Fruit fly (Drosophila melanogaster) whole organism, prepupa: ENCODE results near the gene Pex12.

Experiments used
- CG10631 ChIP-seq: fragments of 200-800 bp; sonication (Bioruptor generic); optimal IDR thresholded peaks from 2 replicates; lab custom pipeline; 2016; ENCODE audit warnings: missing biosample characterization, missing genetic modification characterization
- CG10669 ChIP-seq: fragments of 200-800 bp; sonication (Bioruptor generic); optimal IDR thresholded peaks from 3 replicates; lab custom pipeline; 2018; ENCODE audit warnings: missing biosample characterization, mild to moderate bottlenecking, missing genetic modification characterization, moderate library complexity
- CG11294 ChIP-seq: fragments of 200-800 bp; sonication (Bioruptor generic); IDR thresholded peaks from 2 replicates; pipeline ENCODE4 v1.3.6; 2022; ENCODE audit warnings: missing biosample characterization, missing genetic modification characterization
- CG32006 ChIP-seq: fragments of 200-800 bp; sonication (Bioruptor generic); optimal IDR thresholded peaks from 3 replicates; lab custom pipeline; 2017; ENCODE audit warnings: missing biosample characterization, mild to moderate bottlenecking, missing genetic modification characterization
- CG34406 ChIP-seq: fragments of 200-800 bp; sonication (Bioruptor generic); optimal IDR thresholded peaks from 3 replicates; lab custom pipeline; 2016; ENCODE audit warnings: missing biosample characterization, missing genetic modification characterization
- CG8119 ChIP-seq: fragments of 200-800 bp; sonication (Bioruptor generic); IDR thresholded peaks from 3 replicates; pipeline ENCODE4 v1.3.6; 2022; ENCODE audit warnings: missing biosample characterization, missing genetic modification characterization
- CG9139 ChIP-seq: fragments of 200-800 bp; sonication (Bioruptor generic); optimal IDR thresholded peaks from 3 replicates; lab custom pipeline; 2017; ENCODE audit warnings: missing biosample characterization, mild to moderate bottlenecking, missing genetic modification characterization
- Ets96B ChIP-seq: fragments of 200-800 bp; optimal IDR thresholded peaks from 2 replicates; lab custom pipeline; 2019; ENCODE audit warnings: missing biosample characterization, mild to moderate bottlenecking, missing genetic modification characterization, moderate library complexity
- Met ChIP-seq: fragments of 200-800 bp; sonication (Bioruptor generic); optimal IDR thresholded peaks from 3 replicates; lab custom pipeline; 2016; ENCODE audit warnings: missing biosample characterization, missing genetic modification characterization
- OdsH ChIP-seq: fragments of 200-800 bp; sonication (Bioruptor generic); optimal IDR thresholded peaks from 3 replicates; lab custom pipeline; 2016; ENCODE audit warnings: missing biosample characterization, missing genetic modification characterization
- Smox ChIP-seq: fragments of 200-800 bp; sonication (Bioruptor generic); optimal IDR thresholded peaks from 3 replicates; lab custom pipeline; 2016; ENCODE audit warnings: missing biosample characterization, missing genetic modification characterization
- cyc ChIP-seq: fragments of 200-800 bp; sonication (Bioruptor generic); optimal IDR thresholded peaks from 3 replicates; lab custom pipeline; 2016; ENCODE audit warnings: missing biosample characterization, missing genetic modification characterization
- dsx ChIP-seq: fragments of 200-800 bp; optimal IDR thresholded peaks from 3 replicates; lab custom pipeline; 2019; ENCODE audit warnings: missing biosample characterization, mild to moderate bottlenecking, missing genetic modification characterization, moderate library complexity; ENCODE audit not compliant: poor library complexity, severe bottlenecking
- fkh ChIP-seq: fragments of 200-800 bp; sonication (Bioruptor generic); optimal IDR thresholded peaks from 3 replicates; lab custom pipeline; 2017; ENCODE audit warnings: missing biosample characterization, mild to moderate bottlenecking, missing genetic modification characterization, moderate library complexity
- lz ChIP-seq: fragments of 200-800 bp; sonication (Bioruptor generic); optimal IDR thresholded peaks from 3 replicates; lab custom pipeline; 2016; ENCODE audit warnings: missing biosample characterization, missing genetic modification characterization

Gene Pex12

dm6 chr2L:866950-867744 lies 51.4 kb downstream of the Pex12 start (continued):
- peak; percentile 97 for TF ChIP-seq CG8119 (GFP tag; lab: Robert Waterston, UW)
- TF ChIP-seq CG34406 (GFP tag; lab: Kevin White, UChicago) = peak; percentile 91
- peak; percentile 95 for TF ChIP-seq Smox
- TF ChIP-seq OdsH (GFP tag; lab: Kevin White, UChicago) = peak; percentile 93
- peak; percentile 95 for TF ChIP-seq cyc
- peak; percentile 96 for TF ChIP-seq CG32006 (GFP tag; lab: Kevin White, UChicago)
- TF ChIP-seq CG10669 (GFP tag; lab: Kevin White, UChicago) = peak; percentile 88
- TF ChIP-seq lz = peak; percentile 96
- peak; percentile 95 for TF ChIP-seq Met (GFP tag; lab: Kevin White, UChicago)
- TF ChIP-seq CG10631 (GFP tag; lab: Kevin White, UChicago) = peak; percentile 93
- peak; percentile 94 for TF ChIP-seq CG11294
- peak; percentile 78 for TF ChIP-seq dsx
- peak; percentile 63 for TF ChIP-seq fkh
- peak; percentile 65 for TF ChIP-seq CG9139 (GFP tag; lab: Kevin White, UChicago)
- peak; percentile 87 for TF ChIP-seq Ets96B (tag; lab: Kevin White, UChicago)
